Fruit fly (Drosophila melanogaster) whole organism, pupa: ENCODE data around the gene spdo.

Experiments
- CG10348 ChIP-seq: fragments of 200-800 bp; sonication (Bioruptor generic); IDR thresholded peaks from 2 replicates; pipeline ENCODE4 v1.3.6; 2022; ENCODE audit warnings: missing biosample characterization, missing genetic modification characterization
- CG12605 ChIP-seq: fragments of 200-800 bp; sonication (Bioruptor generic); IDR thresholded peaks from 2 replicates; pipeline ENCODE4 v1.3.6; 2022; ENCODE audit warnings: missing biosample characterization, missing genetic modification characterization
- CG13204 ChIP-seq: fragments of 200-800 bp; sonication (Bioruptor generic); optimal IDR thresholded peaks from 2 replicates; lab custom pipeline; 2018; ENCODE audit warnings: missing biosample characterization, mild to moderate bottlenecking, missing genetic modification characterization, moderate library complexity
- CG14655 ChIP-seq: fragments of 200-800 bp; sonication (Bioruptor generic); optimal IDR thresholded peaks from 3 replicates; lab custom pipeline; 2017; ENCODE audit warnings: mild to moderate bottlenecking, missing biosample characterization, missing genetic modification reagents, missing genetic modification characterization
- CG15710 ChIP-seq: fragments of 200-800 bp; sonication (Bioruptor generic); optimal IDR thresholded peaks from 2 replicates; lab custom pipeline; 2018; ENCODE audit warnings: missing biosample characterization, mild to moderate bottlenecking, missing genetic modification characterization, moderate library complexity
- CG17806 ChIP-seq: fragments of 200-800 bp; sonication (Bioruptor generic); optimal IDR thresholded peaks from 2 replicates; lab custom pipeline; 2018; ENCODE audit warnings: missing biosample characterization, mild to moderate bottlenecking, missing genetic modification characterization, moderate library complexity
- CG32121 ChIP-seq: fragments of 200-800 bp; sonication (Bioruptor generic); IDR thresholded peaks from 2 replicates; pipeline ENCODE4 v1.3.6; 2022; ENCODE audit warnings: missing biosample characterization, missing genetic modification characterization
- CG34367 ChIP-seq: fragments of 200-800 bp; sonication (Bioruptor generic); optimal IDR thresholded peaks from 2 replicates; lab custom pipeline; 2018; ENCODE audit warnings: missing biosample characterization, mild to moderate bottlenecking, missing genetic modification characterization
- CG4496 ChIP-seq: fragments of 200-800 bp; sonication (Bioruptor generic); IDR thresholded peaks from 3 replicates; pipeline ENCODE4 v1.3.6; 2022; ENCODE audit warnings: missing biosample characterization, missing genetic modification characterization
- CG8159 ChIP-seq: fragments of 200-800 bp; sonication (Bioruptor generic); optimal IDR thresholded peaks from 3 replicates; lab custom pipeline; 2018; ENCODE audit warnings: missing biosample characterization, mild to moderate bottlenecking, missing genetic modification characterization, moderate library complexity
- CG8301 ChIP-seq: fragments of 200-800 bp; sonication (Bioruptor generic); optimal IDR thresholded peaks from 2 replicates; lab custom pipeline; 2018; ENCODE audit warnings: missing biosample characterization, mild to moderate bottlenecking, missing genetic modification characterization
- CG9948 ChIP-seq: fragments of 200-800 bp; sonication (Bioruptor generic); optimal IDR thresholded peaks from 2 replicates; lab custom pipeline; 2018; ENCODE audit warnings: missing biosample characterization, mild to moderate bottlenecking, missing genetic modification characterization, moderate library complexity
- D1 ChIP-seq: fragments of 200-800 bp; sonication (Bioruptor generic); optimal IDR thresholded peaks from 2 replicates; lab custom pipeline; 2018; ENCODE audit warnings: missing biosample characterization, mild to moderate bottlenecking, missing genetic modification characterization, moderate library complexity
- EcR ChIP-seq: fragments of 200-800 bp; sonication (Bioruptor generic); optimal IDR thresholded peaks from 3 replicates; lab custom pipeline; 2019; ENCODE audit warnings: missing biosample characterization, missing genetic modification characterization, mild to moderate bottlenecking, moderate library complexity, missing genetic modification reagents
- Ets98B ChIP-seq: fragments of 200-800 bp; sonication (Bioruptor generic); IDR thresholded peaks from 2 replicates; pipeline ENCODE4 v1.3.6; 2022; ENCODE audit warnings: missing biosample characterization, missing genetic modification characterization
- Pif1A ChIP-seq: fragments of 200-800 bp; sonication (Bioruptor generic); optimal IDR thresholded peaks from 3 replicates; lab custom pipeline; 2016; ENCODE audit warnings: missing biosample characterization, missing genetic modification characterization
- Pif1B ChIP-seq: fragments of 200-800 bp; sonication (Bioruptor generic); optimal IDR thresholded peaks from 3 replicates; lab custom pipeline; 2016; ENCODE audit warnings: missing biosample characterization, missing genetic modification characterization
- Snoo ChIP-seq: fragments of 200-800 bp; sonication (Bioruptor generic); optimal IDR thresholded peaks from 3 replicates; lab custom pipeline; 2017; ENCODE audit warnings: missing biosample characterization, mild to moderate bottlenecking, missing genetic modification characterization, inconsistent platforms
- fd96Ca ChIP-seq: fragments of 200-800 bp; sonication (Bioruptor generic); IDR thresholded peaks from 3 replicates; pipeline ENCODE4 v1.3.6; 2022; ENCODE audit warnings: missing biosample characterization, missing genetic modification characterization
- gl ChIP-seq: fragments of 200-800 bp; sonication (Bioruptor generic); optimal IDR thresholded peaks from 2 replicates; lab custom pipeline; 2018; ENCODE audit warnings: missing biosample characterization, mild to moderate bottlenecking, missing genetic modification characterization
- rn ChIP-seq: fragments of 200-800 bp; sonication (Bioruptor generic); IDR thresholded peaks from 2 replicates; pipeline ENCODE4 v1.3.6; 2022; ENCODE audit warnings: missing biosample characterization, missing genetic modification characterization

The spdo gene

DNA sequence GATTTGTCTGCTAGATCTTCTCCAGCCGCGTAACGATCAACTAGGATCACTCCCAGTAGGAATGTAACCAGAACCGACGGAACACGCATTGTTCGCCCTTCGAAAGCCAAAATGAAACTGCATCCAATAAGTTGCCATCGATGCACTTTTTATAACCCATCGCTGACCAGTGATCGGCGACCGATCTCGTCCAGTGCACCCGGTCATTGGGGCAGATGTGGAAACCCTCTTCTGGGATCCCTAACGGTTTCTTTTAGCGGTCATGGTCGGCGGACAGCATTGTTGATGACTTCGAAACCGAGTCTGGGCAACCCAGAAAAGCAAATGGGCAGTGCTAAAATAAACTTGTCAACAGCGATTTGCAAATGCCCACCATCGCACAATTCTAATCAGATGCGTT, 31.5 kb upstream of the spdo start, which contains the start of gene Osi23:
TSS of gene Osi23 (minus strand) at position 101 of the 400 bp plus-strand sequence.
- TF ChIP-seq CG14655 (GFP tag; lab: Kevin White, UChicago) = no peak
- no peak for TF ChIP-seq CG13204 (GFP tag; lab: Kevin White, UChicago)
- no peak for TF ChIP-seq EcR (GFP tag; lab: Kevin White, UChicago)
- TF ChIP-seq Pif1B = no peak
- TF ChIP-seq Pif1A = no peak
- no peak for TF ChIP-seq CG15710
- no peak for TF ChIP-seq Ets98B
- TF ChIP-seq rn = no peak
- no peak for TF ChIP-seq Snoo (tag; lab: Kevin White, UChicago)
- no peak for TF ChIP-seq CG8159
- no peak for TF ChIP-seq CG34367 (tag; lab: Kevin White, UChicago)
- no peak for TF ChIP-seq CG17806 (tag; lab: Kevin White, UChicago)
- no peak for TF ChIP-seq CG32121 (GFP tag; lab: Robert Waterston, UW)
- no peak for TF ChIP-seq CG10348 (GFP tag; lab: Robert Waterston, UW)
- TF ChIP-seq D1 (tag; lab: Kevin White, UChicago) = no peak
- TF ChIP-seq gl (tag; lab: Kevin White, UChicago) = no peak
- no peak for TF ChIP-seq CG8301 (tag; lab: Kevin White, UChicago)
- TF ChIP-seq CG12605 (GFP tag; lab: Robert Waterston, UW) = no peak
- TF ChIP-seq CG4496 (GFP tag; lab: Robert Waterston, UW) = no peak

DNA sequence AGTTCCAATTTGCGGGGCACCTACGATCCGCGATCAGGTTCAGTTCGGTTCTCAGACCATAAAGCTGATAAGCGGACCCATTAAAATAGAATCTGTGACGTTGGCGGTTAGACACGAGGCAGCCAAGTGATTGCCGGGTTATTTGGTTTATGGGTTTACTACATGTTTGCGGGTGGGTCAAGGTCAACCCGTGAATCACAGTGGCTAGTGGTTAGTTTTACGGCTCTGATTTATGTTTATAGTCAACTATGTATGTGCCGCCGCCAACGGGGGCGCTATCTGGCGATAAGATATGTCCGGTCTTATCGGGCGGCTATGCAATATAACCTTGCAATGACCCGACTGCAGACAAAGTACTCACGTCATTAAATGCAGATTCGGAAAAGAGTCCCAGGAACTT, 27.0 kb upstream of the spdo start:
- no peak for TF ChIP-seq rn
- no peak for TF ChIP-seq CG8301 (tag; lab: Kevin White, UChicago)
- TF ChIP-seq Pif1A = no peak
- no peak for TF ChIP-seq CG15710
- no peak for TF ChIP-seq Snoo (tag; lab: Kevin White, UChicago)
- no peak for TF ChIP-seq gl (tag; lab: Kevin White, UChicago)
- TF ChIP-seq CG10348 (GFP tag; lab: Robert Waterston, UW) = no peak
- no peak for TF ChIP-seq CG17806 (tag; lab: Kevin White, UChicago)
- TF ChIP-seq CG4496 (GFP tag; lab: Robert Waterston, UW) = no peak
- no peak for TF ChIP-seq CG32121 (GFP tag; lab: Robert Waterston, UW)

DNA sequence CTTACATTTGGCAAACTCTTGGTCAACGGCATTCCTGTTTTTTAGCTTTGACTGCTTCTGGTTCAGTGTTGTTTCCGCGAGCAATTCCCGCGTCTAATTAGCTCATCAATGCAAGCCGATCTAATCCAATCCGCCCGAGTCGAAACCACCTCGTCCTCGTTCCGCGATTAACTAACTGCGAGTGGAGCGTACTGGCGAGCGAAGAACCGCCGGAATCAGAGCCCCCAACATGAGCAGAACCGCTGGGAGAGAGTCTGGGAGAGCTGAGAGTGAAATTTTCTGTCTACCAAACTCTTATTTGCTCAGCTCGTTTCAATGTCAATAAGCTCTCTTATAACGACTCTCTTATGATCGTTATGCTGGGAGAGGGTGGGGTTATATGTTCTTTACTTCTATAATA, 26.3 kb upstream of the spdo start:
- TF ChIP-seq CG34367 (tag; lab: Kevin White, UChicago) (peak; percentile 16), gl (tag; lab: Kevin White, UChicago) (peak; percentile 31), fd96Ca (GFP tag; lab: Robert Waterston, UW) (peak; percentile 32; the same call in 1 of the 3 replicates), EcR (GFP tag; lab: Kevin White, UChicago) (no peak), CG10348 (GFP tag; lab: Robert Waterston, UW) (no peak), Pif1B (peak; percentile 80), CG12605 (GFP tag; lab: Robert Waterston, UW) (peak; percentile 33; the same call in 1 of the 2 replicates), CG17806 (tag; lab: Kevin White, UChicago) (peak; percentile 2), D1 (tag; lab: Kevin White, UChicago) (no peak), CG14655 (GFP tag; lab: Kevin White, UChicago) (no peak), CG15710 (no peak), CG8159 (no peak), CG9948 (tag; lab: Kevin White, UChicago) (no peak), Snoo (tag; lab: Kevin White, UChicago) (peak; percentile 62), Pif1A (peak; percentile 77), rn (no peak), CG13204 (GFP tag; lab: Kevin White, UChicago) (peak; percentile 37), CG4496 (GFP tag; lab: Robert Waterston, UW) (peak; percentile 48; the same call in 1 of the 3 replicates), CG32121 (GFP tag; lab: Robert Waterston, UW) (no peak), Ets98B (peak; percentile 39; the same call in 1 of the 2 replicates), CG8301 (tag; lab: Kevin White, UChicago) (no peak)

DNA sequence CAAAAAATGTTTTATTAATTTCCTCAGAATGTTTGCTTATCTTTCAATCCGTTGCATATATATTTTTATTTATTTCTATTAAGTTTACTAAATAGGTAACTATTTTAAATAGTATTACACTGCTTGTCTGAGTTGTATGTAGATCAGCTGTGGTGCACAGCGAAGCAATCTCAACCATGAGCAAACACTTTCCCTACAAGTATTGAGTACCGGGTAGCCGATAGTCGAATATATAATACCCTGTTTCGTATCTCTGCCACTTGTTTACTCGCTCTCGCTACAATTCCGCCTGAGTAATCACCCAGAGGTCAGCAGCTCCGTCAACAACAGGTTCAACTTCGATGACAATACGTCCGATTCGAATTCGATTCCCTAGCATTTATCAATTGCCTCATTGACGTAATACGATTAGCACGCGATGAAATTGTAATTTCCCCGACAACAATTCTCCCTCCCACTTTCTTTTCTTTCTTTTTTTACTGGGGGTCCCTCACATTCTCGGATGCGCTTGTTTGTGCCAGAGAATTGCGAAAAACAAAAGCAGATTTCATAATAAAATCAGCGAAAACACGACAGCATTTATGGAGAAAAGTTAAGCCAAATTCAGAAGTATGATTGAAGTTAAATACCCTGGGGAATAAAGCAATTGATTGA, 25.7 kb upstream of the spdo start:
- TF ChIP-seq EcR (GFP tag; lab: Kevin White, UChicago) (peak; percentile 27), CG15710 (no peak)

DNA sequence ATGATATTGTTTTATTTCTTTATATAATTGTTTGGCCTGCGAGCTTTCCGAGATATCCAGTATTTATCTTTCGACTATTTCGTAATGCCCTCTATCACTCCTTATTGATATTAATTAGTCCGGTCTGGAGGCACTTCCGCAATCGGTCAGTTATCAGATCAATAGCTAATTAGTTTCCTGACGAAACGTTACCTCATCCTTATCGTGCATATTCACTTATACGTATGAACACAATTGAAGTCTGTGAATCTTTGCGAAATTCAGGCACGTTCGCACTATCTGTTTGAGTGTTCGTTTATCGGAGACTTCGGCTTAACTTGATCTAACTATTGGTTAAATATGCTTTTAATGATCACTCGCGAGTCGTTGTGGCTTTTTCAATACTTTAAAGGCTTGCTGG, 23.2 kb upstream of the spdo start:
- TF ChIP-seq EcR (GFP tag; lab: Kevin White, UChicago) (no peak), CG17806 (tag; lab: Kevin White, UChicago) (no peak), CG8301 (tag; lab: Kevin White, UChicago) (no peak), CG34367 (tag; lab: Kevin White, UChicago) (no peak), Pif1A (no peak), rn (no peak), Ets98B (no peak), CG10348 (GFP tag; lab: Robert Waterston, UW) (no peak), Snoo (tag; lab: Kevin White, UChicago) (no peak), CG8159 (no peak), CG13204 (GFP tag; lab: Kevin White, UChicago) (no peak), gl (tag; lab: Kevin White, UChicago) (no peak), CG15710 (no peak), Pif1B (no peak), CG12605 (GFP tag; lab: Robert Waterston, UW) (no peak), D1 (tag; lab: Kevin White, UChicago) (no peak), CG32121 (GFP tag; lab: Robert Waterston, UW) (no peak)

DNA sequence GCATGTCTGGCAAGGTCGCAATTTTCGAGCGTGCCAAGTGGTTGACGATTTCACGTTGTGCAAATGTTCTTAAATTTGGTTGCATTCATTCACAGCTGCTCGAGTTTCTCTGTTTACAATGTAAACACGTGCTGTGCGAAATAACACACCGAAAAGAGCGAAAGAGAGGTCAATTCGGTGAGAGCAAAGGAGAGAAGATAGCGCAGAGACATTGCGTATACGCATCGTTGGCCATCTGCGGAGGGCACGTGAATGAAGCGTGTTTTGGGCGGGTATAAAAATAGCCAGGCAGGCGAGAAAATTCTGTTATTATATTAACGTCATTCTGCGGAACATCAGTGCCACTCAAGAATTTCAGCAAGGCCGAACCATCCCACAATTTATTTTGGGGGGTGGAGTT, 22.0 kb upstream of the spdo start:
- TF ChIP-seq CG12605 (GFP tag; lab: Robert Waterston, UW) (no peak), fd96Ca (GFP tag; lab: Robert Waterston, UW) (no peak), CG8159 (no peak), gl (tag; lab: Kevin White, UChicago) (no peak), CG14655 (GFP tag; lab: Kevin White, UChicago) (no peak), Ets98B (no peak), Pif1A (no peak), CG4496 (GFP tag; lab: Robert Waterston, UW) (no peak), D1 (tag; lab: Kevin White, UChicago) (no peak), EcR (GFP tag; lab: Kevin White, UChicago) (no peak), CG32121 (GFP tag; lab: Robert Waterston, UW) (no peak), CG13204 (GFP tag; lab: Kevin White, UChicago) (no peak), CG10348 (GFP tag; lab: Robert Waterston, UW) (no peak), CG8301 (tag; lab: Kevin White, UChicago) (no peak), CG17806 (tag; lab: Kevin White, UChicago) (no peak), Pif1B (no peak), Snoo (tag; lab: Kevin White, UChicago) (no peak)
